Fruit fly (Drosophila melanogaster) whole organism, adult: Measurements from ENCODE around the gene Pop5.

Experiments used
- CG11617 ChIP-seq: fragments of 200-800 bp; sonication (Bioruptor generic); optimal IDR thresholded peaks from 2 replicates; lab custom pipeline; 2017; ENCODE audit warnings: mild to moderate bottlenecking, missing biosample characterization, missing genetic modification reagents, missing genetic modification characterization
- CG14711 ChIP-seq: fragments of 200-800 bp; sonication (Bioruptor generic); optimal IDR thresholded peaks from 2 replicates; lab custom pipeline; 2018; ENCODE audit warnings: missing biosample characterization, mild to moderate bottlenecking, missing genetic modification characterization, moderate library complexity
- CG5204 ChIP-seq: fragments of 200-800 bp; sonication (Bioruptor generic); optimal IDR thresholded peaks from 2 replicates; lab custom pipeline; 2016; ENCODE audit warnings: missing biosample characterization, missing genetic modification characterization
- Clk ChIP-seq: fragments of 200-800 bp; sonication (Bioruptor generic); optimal IDR thresholded peaks from 2 replicates; lab custom pipeline; 2017; ENCODE audit warnings: missing biosample characterization, missing genetic modification characterization
- Crg-1 ChIP-seq: fragments of 200-800 bp; sonication (Bioruptor generic); optimal IDR thresholded peaks from 2 replicates; lab custom pipeline; 2016; ENCODE audit warnings: missing biosample characterization, missing genetic modification characterization
- bab1 ChIP-seq: fragments of 200-800 bp; sonication (Bioruptor generic); optimal IDR thresholded peaks from 3 replicates; lab custom pipeline; 2019; ENCODE audit warnings: missing biosample characterization, mild to moderate bottlenecking, missing genetic modification characterization, moderate library complexity
- cic ChIP-seq: fragments of 200-800 bp; sonication (Bioruptor generic); optimal IDR thresholded peaks from 2 replicates; lab custom pipeline; 2017; ENCODE audit warnings: missing biosample characterization, mild to moderate bottlenecking, missing genetic modification characterization, moderate library complexity
- cnc ChIP-seq, 2 experiments: fragments of >200 bp; optimal IDR thresholded peaks; 2 replicates each; lab custom pipeline; 2017
- kay ChIP-seq: fragments of 200-800 bp; sonication (Bioruptor generic); peaks from one replicate; lab custom pipeline; 2016; ENCODE audit warnings: missing biosample characterization, missing genetic modification characterization, borderline replicate concordance
- tj ChIP-seq: fragments of 200-800 bp; sonication (Bioruptor generic); optimal IDR thresholded peaks from 3 replicates; lab custom pipeline; 2017; ENCODE audit warnings: missing biosample characterization, mild to moderate bottlenecking, missing genetic modification characterization, moderate library complexity

DNA sequence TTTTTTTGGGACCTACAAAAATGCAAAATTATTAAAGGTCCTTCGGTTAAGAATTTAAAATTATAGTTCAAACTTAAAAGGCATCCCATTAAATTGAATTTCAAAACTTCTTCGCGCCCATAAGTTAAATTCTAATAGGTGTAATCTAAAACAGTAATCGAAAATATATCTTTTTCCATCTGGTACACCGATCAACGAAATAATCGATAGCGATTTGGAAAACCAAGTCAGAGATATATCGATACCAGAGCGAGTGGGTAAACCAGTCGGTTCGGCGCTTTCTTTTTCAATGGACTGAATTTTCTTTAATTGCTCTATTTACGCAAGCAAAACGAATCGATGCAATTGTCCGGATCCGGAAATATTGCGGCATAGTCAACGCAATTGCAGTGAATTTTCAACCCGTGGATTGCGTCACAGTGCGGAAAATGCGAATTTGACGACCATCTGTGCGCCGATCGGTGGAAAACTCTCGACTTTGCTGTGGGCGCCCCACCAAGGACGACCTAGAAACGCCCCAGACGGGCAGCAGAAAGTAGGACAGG lies 20.7 kb downstream of the Pop5 start, which contains the start of gene Fit2:
- TF ChIP-seq Crg-1 (GFP tag; lab: Kevin White, UChicago): no peak
- no peak for TF ChIP-seq tj (GFP tag; lab: Kevin White, UChicago)
- no peak for TF ChIP-seq CG11617 (GFP tag; lab: Kevin White, UChicago)
- TF ChIP-seq bab1 (GFP tag; lab: Kevin White, UChicago): no peak
- TF ChIP-seq cnc (optimal IDR thresholded peaks at IDR 0.05; lab: Kevin White, UChicago): no peak
- no peak for TF ChIP-seq CG5204 (GFP tag; lab: Kevin White, UChicago)
- no peak for TF ChIP-seq Clk (GFP tag; lab: Kevin White, UChicago)
- no peak for TF ChIP-seq cic (GFP tag; lab: Kevin White, UChicago)
- no peak for TF ChIP-seq CG14711
- TF ChIP-seq kay (GFP tag; lab: Kevin White, UChicago): no peak
